Worm (Caenorhabditis elegans) whole organism, late embryonic: ENCODE data around the gene Y37B11A.3.

Experiments used
- F13H6.1 ChIP-seq: sonication (generic microtip); optimal IDR thresholded peaks from 2 replicates; lab custom pipeline; 2016; ENCODE audit warnings: missing genetic modification characterization, missing compliant biosample characterization
- T23F11.4 ChIP-seq: fragments of 200-800 bp; sonication (Bioruptor generic); optimal IDR thresholded peaks from 2 replicates; lab custom pipeline; 2018; ENCODE audit warnings: mild to moderate bottlenecking, missing genetic modification characterization, missing compliant biosample characterization
- ama-1 ChIP-seq: fragments of 150-350 bp; optimal IDR thresholded peaks from 2 replicates; lab custom pipeline; 2014
- ceh-14 ChIP-seq: sonication (generic microtip); optimal IDR thresholded peaks from 2 replicates; lab custom pipeline; 2016; ENCODE audit warnings: missing genotype, missing genetic modification characterization, missing compliant biosample characterization
- ceh-22 ChIP-seq: sonication (generic microtip); optimal IDR thresholded peaks from 2 replicates; lab custom pipeline; 2017; ENCODE audit warnings: missing biosample characterization, missing genetic modification characterization
- ceh-31 ChIP-seq: sonication (generic microtip); optimal IDR thresholded peaks from 2 replicates; lab custom pipeline; 2016; ENCODE audit warnings: missing genetic modification characterization, missing compliant biosample characterization
- ceh-34 ChIP-seq: sonication (generic microtip); optimal IDR thresholded peaks from 2 replicates; lab custom pipeline; 2016; ENCODE audit warnings: mild to moderate bottlenecking, missing genetic modification characterization, missing compliant biosample characterization
- ceh-45 ChIP-seq: fragments of 200-800 bp; sonication (Bioruptor generic); IDR thresholded peaks from 2 replicates; pipeline ENCODE4 v1.3.6; 2022; ENCODE audit warnings: missing genetic modification reagents, missing genetic modification characterization, missing compliant biosample characterization
- ceh-48 ChIP-seq: sonication (generic microtip); optimal IDR thresholded peaks from 2 replicates; lab custom pipeline; 2016; ENCODE audit warnings: missing genetic modification characterization, inconsistent platforms, missing compliant biosample characterization
- ceh-9 ChIP-seq: sonication (generic microtip); optimal IDR thresholded peaks from 2 replicates; lab custom pipeline; 2016; ENCODE audit warnings: mild to moderate bottlenecking, missing genetic modification characterization, inconsistent platforms, missing compliant biosample characterization
- elt-2 ChIP-seq: sonication (generic microtip); optimal IDR thresholded peaks from 2 replicates; lab custom pipeline; 2016; ENCODE audit warnings: missing genetic modification reagents, missing genetic modification characterization, missing compliant biosample characterization
- fkh-6 ChIP-seq: sonication (generic microtip); optimal IDR thresholded peaks from 2 replicates; lab custom pipeline; 2016; ENCODE audit warnings: missing genetic modification characterization, missing compliant biosample characterization
- gmeb-2 ChIP-seq: sonication (generic microtip); optimal IDR thresholded peaks from 2 replicates; lab custom pipeline; 2016; ENCODE audit warnings: missing genetic modification characterization, inconsistent platforms, missing compliant biosample characterization
- hlh-30 ChIP-seq: sonication (generic microtip); optimal IDR thresholded peaks from 2 replicates; lab custom pipeline; 2017; ENCODE audit warnings: antibody characterized with exemption, missing genetic modification characterization, missing compliant biosample characterization; ENCODE audit not compliant: insufficient read depth
- lim-6 ChIP-seq: sonication (generic microtip); optimal IDR thresholded peaks from 2 replicates; lab custom pipeline; 2016; ENCODE audit warnings: missing genetic modification characterization, missing compliant biosample characterization
- mec-3 ChIP-seq: sonication (generic microtip); optimal IDR thresholded peaks from 2 replicates; lab custom pipeline; 2016; ENCODE audit warnings: borderline replicate concordance, missing genetic modification characterization, missing compliant biosample characterization
- nfya-1 ChIP-seq: sonication (generic microtip); optimal IDR thresholded peaks from 2 replicates; lab custom pipeline; 2017; ENCODE audit warnings: missing genetic modification characterization, mild to moderate bottlenecking, missing compliant biosample characterization, antibody characterized with exemption, moderate library complexity
- npax-4 ChIP-seq: sonication (generic microtip); optimal IDR thresholded peaks from 2 replicates; lab custom pipeline; 2016; ENCODE audit warnings: missing genetic modification characterization, missing compliant biosample characterization
- odd-2 ChIP-seq: sonication (generic microtip); optimal IDR thresholded peaks from 2 replicates; lab custom pipeline; 2017; ENCODE audit warnings: antibody characterized with exemption, mild to moderate bottlenecking, missing genetic modification characterization, missing compliant biosample characterization
- pag-3 ChIP-seq: sonication (generic microtip); optimal IDR thresholded peaks from 2 replicates; lab custom pipeline; 2016; ENCODE audit warnings: missing compliant biosample characterization, missing genetic modification characterization, borderline replicate concordance
- pat-9 ChIP-seq: fragments of 200-800 bp; sonication (Bioruptor generic); optimal IDR thresholded peaks from 2 replicates; lab custom pipeline; 2018; ENCODE audit warnings: mild to moderate bottlenecking, missing genetic modification characterization, moderate library complexity, missing compliant biosample characterization
- pax-1 ChIP-seq: fragments of 150-350 bp; optimal IDR thresholded peaks from 2 replicates; lab custom pipeline; 2014; ENCODE audit warnings: missing biosample characterization, missing genetic modification characterization
- pha-2 ChIP-seq: sonication (generic microtip); optimal IDR thresholded peaks from 2 replicates; lab custom pipeline; 2017; ENCODE audit warnings: mild to moderate bottlenecking, missing genetic modification characterization, missing compliant biosample characterization
- pha-4 ChIP-seq: fragments of 150-350 bp; optimal IDR thresholded peaks from 2 replicates; lab custom pipeline; 2018; ENCODE audit warnings: missing biosample characterization, missing genetic modification reagents, missing genetic modification characterization
- pqm-1 ChIP-seq: sonication (generic microtip); optimal IDR thresholded peaks from 2 replicates; lab custom pipeline; 2016; ENCODE audit warnings: missing genetic modification characterization, missing compliant biosample characterization
- sdc-2 ChIP-seq: sonication (generic microtip); optimal IDR thresholded peaks from 2 replicates; lab custom pipeline; 2016; ENCODE audit warnings: missing genotype, missing genetic modification characterization, missing compliant biosample characterization
- sox-2 ChIP-seq: fragments of 200-800 bp; sonication (Bioruptor generic); IDR thresholded peaks from 2 replicates; pipeline ENCODE4 v1.3.6; 2022; ENCODE audit warnings: missing genetic modification reagents, missing genetic modification characterization, missing compliant biosample characterization
- sox-4 ChIP-seq: sonication (generic microtip); optimal IDR thresholded peaks from 2 replicates; lab custom pipeline; 2017; ENCODE audit warnings: mild to moderate bottlenecking, missing genetic modification characterization, inconsistent platforms, missing compliant biosample characterization
- tbx-2 ChIP-seq: sonication (generic microtip); optimal IDR thresholded peaks from 2 replicates; lab custom pipeline; 2016; ENCODE audit warnings: missing genetic modification characterization, missing compliant biosample characterization
- ttx-3 ChIP-seq: sonication (generic microtip); optimal IDR thresholded peaks from 2 replicates; lab custom pipeline; 2016; ENCODE audit warnings: missing genetic modification reagents, missing genetic modification characterization, missing compliant biosample characterization
- unc-55 ChIP-seq: sonication (generic microtip); optimal IDR thresholded peaks from 2 replicates; lab custom pipeline; 2017; ENCODE audit warnings: missing biosample characterization, missing genetic modification reagents, missing genetic modification characterization
- zip-5 ChIP-seq: sonication (generic microtip); optimal IDR thresholded peaks from 2 replicates; lab custom pipeline; 2016; ENCODE audit warnings: missing genetic modification characterization, missing compliant biosample characterization

Gene Y37B11A.3

DNA sequence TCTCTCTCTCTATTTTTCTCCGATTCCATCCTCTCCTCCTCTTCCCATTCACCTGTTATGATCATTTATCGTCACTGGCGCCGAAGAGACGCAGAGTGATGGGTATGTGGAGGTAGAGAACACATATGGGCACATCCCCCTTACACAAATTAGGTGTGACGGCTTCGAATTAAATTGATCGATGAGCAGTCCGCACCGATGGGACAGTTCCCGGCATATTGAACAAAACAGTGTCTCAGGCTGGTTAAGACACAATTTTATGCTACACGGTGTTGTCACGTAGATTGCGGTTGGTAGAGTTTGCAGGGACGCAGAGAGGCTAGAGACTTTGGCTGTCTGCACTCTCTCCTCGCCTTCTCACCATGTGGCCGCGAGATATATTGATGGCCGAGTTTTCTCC lies 29.7 kb upstream of the Y37B11A.3 start, which contains the start of gene R12B2.7:
R12B2.7 (plus strand) TSS at position 247 of the 400 bp plus-strand sequence.
- TF ChIP-seq pag-3 (no peak), hlh-30 (tag; lab: Kevin White, UChicago) (no peak), lim-6 (tag; lab: Kevin White, UChicago) (no peak), unc-55 (GFP tag; lab: Kevin White, UChicago) (peak; percentile 34), tbx-2 (tag; lab: Kevin White, UChicago) (peak; percentile 13)

DNA sequence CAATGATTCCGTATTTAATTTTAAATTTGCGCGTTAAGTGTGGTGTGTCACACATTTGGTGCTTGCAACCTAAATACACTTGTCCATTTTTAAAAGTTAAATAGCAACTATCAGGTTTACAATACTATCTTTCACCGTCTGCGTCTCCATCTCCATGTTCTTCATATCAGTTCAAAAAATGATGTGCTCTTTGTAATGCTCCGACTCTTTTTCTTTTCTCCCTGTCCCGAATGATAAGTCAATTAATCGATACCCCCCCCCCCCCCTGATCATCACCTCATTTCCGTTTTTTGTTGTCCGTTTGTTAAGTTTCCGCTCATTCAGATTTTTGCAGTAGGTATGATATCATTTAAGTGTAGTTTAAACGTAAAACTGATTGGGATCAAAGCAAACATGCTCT lies 29.0 kb upstream of the Y37B11A.3 start:
- TF ChIP-seq ttx-3 (no peak), ceh-31 (tag; lab: Kevin White, UChicago) (no peak), elt-2 (tag; lab: Kevin White, UChicago) (peak; percentile 20)
- TF ChIP-seq, all 69 proteins: peak for 1

DNA sequence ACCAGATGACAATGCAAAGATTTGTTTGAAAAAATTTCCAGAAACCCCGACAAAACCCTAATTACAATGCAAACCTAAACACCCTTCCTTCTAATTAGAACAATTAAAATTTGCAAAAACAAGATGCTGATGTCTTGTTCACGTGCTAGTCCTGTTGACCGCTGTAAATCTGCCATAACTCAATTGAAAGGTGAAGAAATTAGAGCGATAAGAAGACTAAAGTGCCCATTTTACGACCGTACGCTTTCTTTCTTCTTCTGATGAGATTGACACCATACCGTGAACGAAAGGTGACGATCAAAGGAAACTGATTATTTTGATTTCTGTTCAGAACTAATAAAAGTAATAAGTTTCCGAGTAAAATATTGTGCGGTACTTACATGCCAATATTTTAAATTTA lies 28.4 kb upstream of the Y37B11A.3 start:
- TF ChIP-seq pqm-1 (tag; lab: Kevin White, UChicago), result no peak
- no peak for TF ChIP-seq pat-9 (tag; lab: Kevin White, UChicago)
- TF ChIP-seq ceh-9 (tag; lab: Kevin White, UChicago), result no peak
- no peak for TF ChIP-seq pha-2
- TF ChIP-seq pha-4, result no peak

ce11 chrIII:5812672-5813071 lies 27.5 kb upstream of the Y37B11A.3 start:
- peak; percentile 57 for TF ChIP-seq nfya-1 (tag; lab: Kevin White, UChicago)
- peak; percentile 79 for TF ChIP-seq unc-55 (GFP tag; lab: Kevin White, UChicago)
- no peak for TF ChIP-seq ceh-14

DNA sequence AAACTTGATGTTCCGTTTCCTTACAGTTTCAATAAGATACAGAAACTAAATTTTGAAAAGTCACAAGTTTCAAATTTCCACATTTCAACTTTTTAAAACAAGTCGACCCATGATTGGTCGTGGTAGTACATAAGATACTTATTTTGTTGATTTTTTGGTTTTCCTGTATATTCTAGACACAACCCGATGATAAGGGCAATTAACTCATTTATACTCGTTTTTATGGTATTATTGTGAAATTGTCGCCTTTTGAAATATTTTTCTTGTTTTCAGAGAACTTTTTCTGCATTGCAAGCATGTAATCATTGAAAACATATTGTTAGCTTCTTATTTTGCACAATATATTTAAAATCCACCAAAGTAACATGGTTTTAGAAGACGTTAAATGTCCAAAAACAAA lies 26.8 kb upstream of the Y37B11A.3 start:
- no peak for TF ChIP-seq ceh-45
- no peak for TF ChIP-seq pax-1

ce11 chrIII:5810012-5810411 lies 24.9 kb upstream of the Y37B11A.3 start:
- TF ChIP-seq ceh-34 (tag; lab: Kevin White, UChicago), result no peak
- TF ChIP-seq sdc-2 (tag; lab: Kevin White, UChicago), result no peak
- TF ChIP-seq ceh-9 (tag; lab: Kevin White, UChicago), result no peak
- TF ChIP-seq zip-5 (tag; lab: Kevin White, UChicago), result no peak
- no peak for TF ChIP-seq pha-2
- TF ChIP-seq ceh-22 (tag; lab: Kevin White, UChicago), result no peak
- no peak for TF ChIP-seq T23F11.4

ce11 chrIII:5806720-5807119 lies 21.6 kb upstream of the Y37B11A.3 start, which contains the start of gene R12B2.2:
Gene R12B2.2, plus strand, starts transcription at chrIII:5807020.
- TF ChIP-seq ceh-48 (tag; lab: Kevin White, UChicago), result peak; percentile 1
- no peak for TF ChIP-seq ceh-22 (tag; lab: Kevin White, UChicago)

- TF ChIP-seq F13H6.1 (no peak), sox-2 (GFP tag; lab: Robert Waterston, UW) (no peak), odd-2 (tag; lab: Kevin White, UChicago) (no peak), gmeb-2 (tag; lab: Kevin White, UChicago) (no peak), npax-4 (tag; lab: Kevin White, UChicago) (no peak), sox-4 (tag; lab: Kevin White, UChicago) (no peak), mec-3 (no peak), fkh-6 (tag; lab: Kevin White, UChicago) (no peak), ama-1 (lab: Kevin White, UChicago) (no peak)
These were observed 20.1 kb upstream of the Y37B11A.3 start, which contains the start of gene R12B2.3 for ce11 chrIII:5805273-5805672. Gene R12B2.3, plus strand, starts transcription at chrIII:5805573.
